Worm (Caenorhabditis elegans) whole organism, L2 larva: ENCODE data around the gene T22B3.3.

Source experiments
- gmeb-1 ChIP-seq: fragments of 150-350 bp; optimal IDR thresholded peaks from 2 replicates; lab custom pipeline; 2014; ENCODE audit warnings: missing biosample characterization, missing genetic modification characterization
- nhr-11 ChIP-seq: fragments of 150-350 bp; optimal IDR thresholded peaks from 2 replicates; lab custom pipeline; 2014; ENCODE audit warnings: missing biosample characterization, missing genetic modification characterization
- nhr-237 ChIP-seq: fragments of 150-350 bp; optimal IDR thresholded peaks from 2 replicates; lab custom pipeline; 2014; ENCODE audit warnings: missing biosample characterization, missing genetic modification characterization
- snpc-4 ChIP-seq: fragments of 150-350 bp; optimal IDR thresholded peaks from 2 replicates; lab custom pipeline; 2014; ENCODE audit warnings: missing biosample characterization, missing genetic modification characterization
- ztf-4 ChIP-seq: fragments of 150-350 bp; optimal IDR thresholded peaks from 2 replicates; lab custom pipeline; 2014; ENCODE audit warnings: missing biosample characterization, missing genetic modification characterization

- TF ChIP-seq nhr-11 (no peak), gmeb-1 (no peak), nhr-237 (no peak), snpc-4 (tag; lab: Kevin White, UChicago) (no peak), ztf-4 (no peak)
Observed at ce11 chrIV:11665010-11665409, 38.6 kb downstream of the T22B3.3 start, which contains the start of gene ZK809.9.
